Worm (Caenorhabditis elegans): ENCODE measurements around the gene F58G1.7.

Gene F58G1.7

ce11 chrII:12896666-12897065 is 51.4 kb downstream of the F58G1.7 start:
- TF ChIP-seq nhr-11 (tag; optimal IDR thresholded peaks at IDR 0.05) = no peak
- peak; percentile 56 for TF ChIP-seq set-16 (GFP tag; IDR thresholded peaks at IDR 0.05)

DNA sequence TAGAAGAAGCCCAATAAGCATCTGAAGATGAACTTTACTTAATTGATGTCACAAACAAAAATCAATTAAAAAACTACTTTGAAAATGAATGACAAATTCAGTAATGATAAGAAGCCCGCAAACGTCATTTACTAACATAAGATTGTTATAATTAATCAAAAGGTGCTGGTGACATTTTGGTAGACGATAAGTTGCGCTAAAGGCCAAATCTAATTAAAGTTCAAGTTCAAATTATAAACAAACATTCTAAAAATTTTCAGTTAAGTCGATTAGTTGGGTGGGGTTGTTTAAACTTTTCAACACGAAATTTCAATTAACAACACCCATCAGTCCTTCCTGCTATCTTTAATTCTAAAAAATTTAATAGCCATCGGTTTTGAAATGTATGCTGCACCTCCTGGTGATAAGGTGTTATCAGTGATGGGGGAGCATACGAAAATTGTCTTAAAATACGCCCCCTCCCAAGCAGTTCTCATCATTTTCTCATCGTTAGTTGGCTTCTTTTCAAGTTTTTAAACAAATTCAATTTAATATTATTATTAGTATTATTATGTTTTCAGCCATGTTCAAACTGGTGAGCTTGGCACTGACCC is 52.9 kb downstream of the F58G1.7 start, which contains the start of the genes clec-62 and clec-63:
Gene clec-62, minus strand, starts transcription at position 51 of the 593 bp plus-strand sequence.
Gene clec-63, plus strand, starts transcription at position 561 of the 593 bp plus-strand sequence.
- TF ChIP-seq F49E8.2 (tag; optimal IDR thresholded peaks at IDR 0.05; ENCODE audit: borderline replicate concordance) (no peak), nhr-42 (GFP tag; IDR thresholded peaks at IDR 0.05) (no peak), F37D6.2 (tag; optimal IDR thresholded peaks at IDR 0.05) (no peak), daf-16 (GFP tag; optimal IDR thresholded peaks at IDR 0.05) (no peak), daf-16 (tag; optimal IDR thresholded peaks at IDR 0.05) (peak; percentile 69), F44E2.7 (GFP tag; IDR thresholded peaks at IDR 0.05) (no peak), mes-2 (tag; optimal IDR thresholded peaks at IDR 0.05; ENCODE audit: poor library complexity, severe bottlenecking) (no peak), D1046.2 (GFP tag; IDR thresholded peaks at IDR 0.05) (no peak), mdl-1 (tag; optimal IDR thresholded peaks at IDR 0.05) (no peak), egl-27 (tag; optimal IDR thresholded peaks at IDR 0.05) (no peak), nhr-77 (tag; optimal IDR thresholded peaks at IDR 0.05) (no peak), nhr-10 (tag; optimal IDR thresholded peaks at IDR 0.05) (no peak), dmd-6 (GFP tag; IDR thresholded peaks at IDR 0.05) (peak; percentile 61), nhr-28 (tag; optimal IDR thresholded peaks at IDR 0.05) (peak; percentile 73), pqm-1 (tag; optimal IDR thresholded peaks at IDR 0.05) (peak; percentile 95), php-3 (GFP tag; IDR thresholded peaks at IDR 0.05) (peak; percentile 56), daf-19 (GFP tag; conservative IDR thresholded peaks at IDR 0.05) (no peak), hlh-11 (tag; optimal IDR thresholded peaks at IDR 0.05) (peak; percentile 41), skn-1 (tag; optimal IDR thresholded peaks at IDR 0.05) (no peak), duxl-1 (tag; optimal IDR thresholded peaks at IDR 0.05; ENCODE audit: poor library complexity) (no peak), spr-3 (GFP tag; optimal IDR thresholded peaks at IDR 0.05) (no peak), dve-1 (tag; optimal IDR thresholded peaks at IDR 0.05; ENCODE audit: insufficient read depth) (peak; percentile 64)

Data from whole organism, L4 larva.